Worm (Caenorhabditis elegans): Measurements from ENCODE around the gene lin-49.
A peak's percentile ranks its signal among the peaks of the same experiment; 100 is the strongest.

lin-49 gene

DNA sequence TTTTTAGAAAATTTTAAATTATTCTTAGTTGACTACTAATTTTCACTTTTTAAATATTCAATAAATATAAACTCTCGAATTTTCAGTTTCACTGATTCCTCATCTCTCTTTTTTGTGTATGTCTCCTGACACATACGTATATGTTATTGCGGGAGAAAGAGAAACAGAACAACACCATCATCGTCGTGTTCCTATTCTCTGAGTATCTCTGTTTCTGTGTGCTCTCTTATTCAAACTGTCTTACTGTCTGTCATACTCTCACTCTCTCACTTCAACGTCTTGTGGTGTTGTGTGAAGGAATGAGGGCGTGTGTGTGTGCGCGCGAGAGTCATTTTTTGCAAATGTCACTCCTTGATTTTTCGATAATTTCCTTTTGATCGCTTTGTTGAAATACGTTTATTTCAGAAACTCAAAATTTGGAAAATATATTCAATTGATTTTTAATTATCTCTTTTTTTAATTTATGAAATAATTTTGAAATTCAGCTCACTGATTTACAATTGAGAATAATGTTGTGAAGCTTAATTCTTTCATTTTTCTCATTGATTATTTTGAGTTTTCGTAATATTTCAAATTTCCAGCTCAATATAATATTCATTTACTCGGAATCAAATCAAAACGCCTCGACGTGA is at the start of gene lin-49 (continued):
- TF ChIP-seq dpl-1 (GFP tag; optimal IDR thresholded peaks at IDR 0.05) (peak; percentile 40), mdl-1 (tag; optimal IDR thresholded peaks at IDR 0.05) (peak; percentile 9 to 83), unc-62 (GFP tag; optimal IDR thresholded peaks at IDR 0.05 in 1 of 2) (peak in 1 of 2 experiments; percentile 10), unc-62 (tag; optimal IDR thresholded peaks at IDR 0.05) (no peak), lin-38 (GFP tag; IDR thresholded peaks at IDR 0.05) (peak; percentile 44), mxl-3 (GFP tag; optimal IDR thresholded peaks at IDR 0.05) (peak; percentile 68), nhr-77 (tag; optimal IDR thresholded peaks at IDR 0.05) (peak; percentile 62), daf-19 (GFP tag; conservative IDR thresholded peaks at IDR 0.05) (no peak), ceh-28 (tag; optimal IDR thresholded peaks at IDR 0.05) (no peak), lin-1 (GFP tag; IDR thresholded peaks at IDR 0.05) (no peak; the same call in 1 of the 2 replicates), pha-4 (GFP tag; IDR thresholded peaks at IDR 0.05) (no peak), pha-4 (tag; optimal IDR thresholded peaks at IDR 0.05) (peak; percentile 65), F26F4.8 (GFP tag; conservative IDR thresholded peaks at IDR 0.05) (no peak), madf-9 (GFP tag; conservative IDR thresholded peaks at IDR 0.05) (no peak), mdt-29 (GFP tag; IDR thresholded peaks at IDR 0.05) (no peak), ZK546.5 (tag; optimal IDR thresholded peaks at IDR 0.05) (no peak), ceh-44 (GFP tag; IDR thresholded peaks at IDR 0.05) (no peak), egl-27 (tag; optimal IDR thresholded peaks at IDR 0.05) (no peak), R02D3.7 (tag; optimal IDR thresholded peaks at IDR 0.05) (no peak), ceh-32 (tag; optimal IDR thresholded peaks at IDR 0.05; ENCODE audit: poor library complexity) (no peak), lsy-2 (tag; optimal IDR thresholded peaks at IDR 0.05) (peak; percentile 43 to 82), php-3 (GFP tag; IDR thresholded peaks at IDR 0.05) (no peak), lin-39 (tag; optimal IDR thresholded peaks at IDR 0.05) (no peak), ama-1 (optimal IDR thresholded peaks at IDR 0.05) (no peak), F10B5.3 (tag; optimal IDR thresholded peaks at IDR 0.05) (no peak), duxl-1 (tag; optimal IDR thresholded peaks at IDR 0.05; ENCODE audit: poor library complexity) (no peak), sdz-12 (GFP tag; optimal IDR thresholded peaks at IDR 0.05) (no peak), nhr-11 (tag; optimal IDR thresholded peaks at IDR 0.05) (peak; percentile 7), nhr-102 (tag; optimal IDR thresholded peaks at IDR 0.05) (peak; percentile 20), ceh-62 (tag; optimal IDR thresholded peaks at IDR 0.05) (no peak), spr-3 (GFP tag; optimal IDR thresholded peaks at IDR 0.05) (no peak), dve-1 (tag; optimal IDR thresholded peaks at IDR 0.05; ENCODE audit: insufficient read depth) (peak; percentile 87), attf-4 (tag; optimal IDR thresholded peaks at IDR 0.05) (no peak), hlh-30 (tag; optimal IDR thresholded peaks at IDR 0.05; ENCODE audit: insufficient read depth) (peak; percentile 97), vab-7 (GFP tag; IDR thresholded peaks at IDR 0.05) (no peak), zag-1 (tag; optimal IDR thresholded peaks at IDR 0.05) (no peak), lir-3 (tag; optimal IDR thresholded peaks at IDR 0.05) (no peak), cey-2 (tag; optimal IDR thresholded peaks at IDR 0.05; ENCODE audit: borderline replicate concordance, insufficient read depth) (no peak), nhr-10 (tag; optimal IDR thresholded peaks at IDR 0.05) (no peak), nhr-6 (tag; optimal IDR thresholded peaks at IDR 0.05) (peak; percentile 76), zfp-3 (GFP tag; conservative IDR thresholded peaks at IDR 0.05) (no peak), ceh-82 (tag; optimal IDR thresholded peaks at IDR 0.05) (no peak), daf-8 (GFP tag; IDR thresholded peaks at IDR 0.05) (no peak), T26A8.4 (GFP tag; IDR thresholded peaks at IDR 0.05) (no peak), Y105C5A.15 (GFP tag; IDR thresholded peaks at IDR 0.05) (no peak), tag-97 (GFP tag; IDR thresholded peaks at IDR 0.05) (no peak), T20F7.1 (GFP tag; optimal IDR thresholded peaks at IDR 0.05) (peak; percentile 58), mes-2 (tag; optimal IDR thresholded peaks at IDR 0.05; ENCODE audit: poor library complexity, severe bottlenecking) (peak; percentile 67), hif-1 (tag; optimal IDR thresholded peaks at IDR 0.05) (peak in 1 of 2 experiments; percentile 38), nhr-111 (GFP tag; optimal IDR thresholded peaks at IDR 0.05) (no peak)

Data from whole organism, L4 larva.